Fruit fly (Drosophila melanogaster) whole organism: Measurements from ENCODE around the gene SPARC.

Experiments
- CG8478 ChIP-seq: fragments of >200 bp; optimal IDR thresholded peaks from 2 replicates; lab custom pipeline; 2018; ENCODE audit warnings: inconsistent platforms
- Dll ChIP-seq: fragments of >200 bp; optimal IDR thresholded peaks from 2 replicates; lab custom pipeline; 2017
- EcR ChIP-seq, 2 experiments: fragments of >200 bp; optimal IDR thresholded peaks; 2 replicates each; lab custom pipeline; 2017; ENCODE audit warnings: missing biosample characterization in 2 of 2, missing genetic modification characterization in 2 of 2, missing genetic modification reagents in 2 of 2
- pan ChIP-seq: fragments of >200 bp; optimal IDR thresholded peaks from 2 replicates; lab custom pipeline; 2017
- psq ChIP-seq: fragments of >200 bp; optimal IDR thresholded peaks from 2 replicates; lab custom pipeline; 2017
- usp ChIP-seq: fragments of >200 bp; optimal IDR thresholded peaks from 2 replicates; lab custom pipeline; 2017; ENCODE audit warnings: missing biosample characterization, missing genetic modification characterization, mixed read lengths

Gene SPARC

dm6 chr3R:26892764-26893163 lies 21.0 kb upstream of the SPARC start:
- TF ChIP-seq EcR (GFP tag; optimal IDR thresholded peaks at IDR 0.05; lab: Kevin White, UChicago) (peak in 1 of 2 experiments; percentile 34), pan (lab: Kevin White, UChicago) (no peak)

- TF ChIP-seq Dll (lab: Kevin White, UChicago) (no peak), psq (lab: Kevin White, UChicago) (no peak), usp (no peak), CG8478 (no peak), pan (lab: Kevin White, UChicago) (no peak), EcR (GFP tag; optimal IDR thresholded peaks at IDR 0.05; lab: Kevin White, UChicago) (no peak)
These were observed 18.7 kb upstream of the SPARC start for dm6 chr3R:26890499-26890898.

DNA sequence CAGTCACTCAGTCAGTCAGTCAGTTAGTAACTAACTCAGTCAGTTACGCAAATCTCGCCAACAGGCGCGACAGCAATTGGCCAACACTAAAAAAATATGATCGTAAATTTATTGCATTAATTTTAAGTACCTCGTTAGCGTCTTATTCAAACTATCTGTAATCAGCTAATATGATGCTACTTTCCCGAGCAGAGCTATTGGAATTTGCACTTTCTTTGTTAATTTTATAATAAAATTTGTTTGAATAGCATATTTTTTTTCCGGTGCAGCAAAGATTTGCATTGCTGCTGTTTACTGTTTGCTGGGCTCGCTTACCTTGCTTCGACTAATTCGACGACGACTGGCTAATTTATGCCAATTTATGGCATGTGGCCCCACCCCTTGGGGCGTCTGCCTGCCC lies 18.3 kb upstream of the SPARC start:
- TF ChIP-seq psq (lab: Kevin White, UChicago): no peak
- TF ChIP-seq EcR (GFP tag; optimal IDR thresholded peaks at IDR 0.05; lab: Kevin White, UChicago): no peak
- TF ChIP-seq Dll (lab: Kevin White, UChicago): no peak
- TF ChIP-seq CG8478: no peak
- TF ChIP-seq usp: no peak
- no peak for TF ChIP-seq pan (lab: Kevin White, UChicago)

- TF ChIP-seq psq (lab: Kevin White, UChicago) (no peak), usp (no peak), Dll (lab: Kevin White, UChicago) (no peak), CG8478 (no peak)
These were observed 16.4 kb upstream of the SPARC start for dm6 chr3R:26888086-26888724.

dm6 chr3R:26887155-26887554 lies 15.4 kb upstream of the SPARC start:
- no peak for TF ChIP-seq pan (lab: Kevin White, UChicago)
- no peak for TF ChIP-seq Dll (lab: Kevin White, UChicago)
- TF ChIP-seq CG8478: no peak
- TF ChIP-seq usp: no peak
- TF ChIP-seq psq (lab: Kevin White, UChicago): no peak
- TF ChIP-seq EcR (GFP tag; optimal IDR thresholded peaks at IDR 0.05; lab: Kevin White, UChicago): no peak

dm6 chr3R:26886283-26886689 lies 14.5 kb upstream of the SPARC start:
- TF ChIP-seq Dll (lab: Kevin White, UChicago): no peak
- TF ChIP-seq psq (lab: Kevin White, UChicago): no peak
- no peak for TF ChIP-seq EcR (GFP tag; optimal IDR thresholded peaks at IDR 0.05; lab: Kevin White, UChicago)
- TF ChIP-seq CG8478: no peak
- no peak for TF ChIP-seq usp
- TF ChIP-seq pan (lab: Kevin White, UChicago): no peak

dm6 chr3R:26885192-26885591 lies 13.4 kb upstream of the SPARC start:
- no peak for TF ChIP-seq psq (lab: Kevin White, UChicago)

DNA sequence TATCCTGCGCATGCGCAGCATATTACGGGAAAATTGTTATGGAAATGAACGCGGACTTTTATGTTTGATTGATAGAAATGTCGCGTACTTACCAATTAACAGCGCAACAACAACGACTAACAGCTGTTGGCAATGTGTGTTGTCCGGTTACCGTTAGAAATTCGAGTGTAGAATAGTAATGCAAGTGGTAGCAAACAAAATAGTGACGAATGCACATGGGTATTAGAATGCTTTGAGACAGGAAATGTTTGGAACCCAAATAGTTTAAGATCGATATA lies 11.2 kb upstream of the SPARC start:
- TF ChIP-seq Dll (lab: Kevin White, UChicago) (no peak), pan (lab: Kevin White, UChicago) (no peak), usp (no peak), EcR (GFP tag; optimal IDR thresholded peaks at IDR 0.05; lab: Kevin White, UChicago) (no peak), psq (lab: Kevin White, UChicago) (no peak), CG8478 (no peak)

dm6 chr3R:26882230-26883014 lies 10.6 kb upstream of the SPARC start:
- no peak for TF ChIP-seq usp
- no peak for TF ChIP-seq Dll (lab: Kevin White, UChicago)
- TF ChIP-seq pan (lab: Kevin White, UChicago): no peak
- no peak for TF ChIP-seq EcR (GFP tag; optimal IDR thresholded peaks at IDR 0.05; lab: Kevin White, UChicago)
- no peak for TF ChIP-seq CG8478
- TF ChIP-seq psq (lab: Kevin White, UChicago): no peak

dm6 chr3R:26881121-26881895 lies 9.5 kb upstream of the SPARC start, which contains the start of the genes ro and T48:
Gene ro (minus strand): TSS chr3R:26881171.
Gene T48 (plus strand): TSS chr3R:26881734.
- no peak for TF ChIP-seq EcR (GFP tag; optimal IDR thresholded peaks at IDR 0.05; lab: Kevin White, UChicago)
- no peak for TF ChIP-seq CG8478
- no peak for TF ChIP-seq pan (lab: Kevin White, UChicago)
- no peak for TF ChIP-seq usp

dm6 chr3R:26876851-26877250 lies 5.1 kb upstream of the SPARC start:
- TF ChIP-seq psq (lab: Kevin White, UChicago): no peak
- no peak for TF ChIP-seq CG8478
- no peak for TF ChIP-seq pan (lab: Kevin White, UChicago)

dm6 chr3R:26876432-26876831 lies 4.6 kb upstream of the SPARC start, which contains the start of gene CG5500:
Gene CG5500 (plus strand): TSS chr3R:26876630.
- TF ChIP-seq psq (lab: Kevin White, UChicago) (no peak), usp (no peak)
